Worm (Caenorhabditis elegans): ENCODE data around the gene T20B12.7.

T20B12.7 gene

ce11 chrIII:7381546-7382171, 2.8 kb upstream of the T20B12.7 start, which contains the start of the genes hmg-4 and T20B12.3:
hmg-4 (minus strand) TSS chrIII:7381596.
T20B12.3 (plus strand) TSS chrIII:7382115.
- TF ChIP-seq hmg-4 (GFP tag; optimal IDR thresholded peaks at IDR 0.05) = no peak
- no peak for TF ChIP-seq ama-1 (optimal IDR thresholded peaks at IDR 0.05)
- TF ChIP-seq flt-1 (GFP tag; IDR thresholded peaks at IDR 0.05) = no peak
- TF ChIP-seq ceh-13 (GFP tag; optimal IDR thresholded peaks at IDR 0.05) = no peak
- no peak for TF ChIP-seq tbx-37 (GFP tag; conservative IDR thresholded peaks at IDR 0.05)
- TF ChIP-seq F13C5.2 (tag; optimal IDR thresholded peaks at IDR 0.05) = peak; percentile 18

- no peak for TF ChIP-seq tra-4 (tag; optimal IDR thresholded peaks at IDR 0.05)
Observed at ce11 chrIII:7380120-7380519, 1.3 kb upstream of the T20B12.7 start.

- no peak for TF ChIP-seq B0310.2 (tag; optimal IDR thresholded peaks at IDR 0.05)
- TF ChIP-seq hmg-4 (GFP tag; optimal IDR thresholded peaks at IDR 0.05) = peak; percentile 15
Observed at ce11 chrIII:7378522-7378921, 323 bp downstream of the T20B12.7 start.

ce11 chrIII:7376143-7376802, 2.6 kb downstream of the T20B12.7 start:
- TF ChIP-seq scrt-1 (GFP tag; IDR thresholded peaks at IDR 0.05) (no peak), hmg-4 (GFP tag; optimal IDR thresholded peaks at IDR 0.05) (peak; percentile 86), ceh-36 (tag; optimal IDR thresholded peaks at IDR 0.05) (no peak), B0310.2 (tag; optimal IDR thresholded peaks at IDR 0.05) (no peak), hmbx-1 (tag; optimal IDR thresholded peaks at IDR 0.05) (no peak), ets-7 (tag; optimal IDR thresholded peaks at IDR 0.05) (no peak), flt-1 (GFP tag; IDR thresholded peaks at IDR 0.05) (no peak), ceh-13 (GFP tag; optimal IDR thresholded peaks at IDR 0.05) (no peak)

- TF ChIP-seq hnd-1 (tag; optimal IDR thresholded peaks at IDR 0.05) (no peak), F13C5.2 (tag; optimal IDR thresholded peaks at IDR 0.05) (no peak)
Observed at ce11 chrIII:7375434-7375833, 3.4 kb downstream of the T20B12.7 start.

ce11 chrIII:7374681-7375271, 4.1 kb downstream of the T20B12.7 start, which contains the start of gene mml-1:
mml-1 (minus strand) TSS chrIII:7374731.
- no peak for TF ChIP-seq hmg-4 (GFP tag; optimal IDR thresholded peaks at IDR 0.05)

ce11 chrIII:7373802-7374435, 4.9 kb downstream of the T20B12.7 start:
- no peak for TF ChIP-seq ets-7 (tag; optimal IDR thresholded peaks at IDR 0.05)
- TF ChIP-seq hmbx-1 (tag; optimal IDR thresholded peaks at IDR 0.05) = no peak
- no peak for TF ChIP-seq hmg-4 (GFP tag; optimal IDR thresholded peaks at IDR 0.05)
- TF ChIP-seq tra-4 (tag; optimal IDR thresholded peaks at IDR 0.05) = no peak
- TF ChIP-seq tbx-37 (GFP tag; conservative IDR thresholded peaks at IDR 0.05) = no peak
- TF ChIP-seq F13C5.2 (tag; optimal IDR thresholded peaks at IDR 0.05) = no peak
- TF ChIP-seq aly-1 (tag; optimal IDR thresholded peaks at IDR 0.05) = no peak

ce11 chrIII:7370569-7370968, 8.3 kb downstream of the T20B12.7 start:
- TF ChIP-seq hmg-4 (GFP tag; optimal IDR thresholded peaks at IDR 0.05) = no peak

ce11 chrIII:7369394-7370024, 9.3 kb downstream of the T20B12.7 start:
- TF ChIP-seq aly-1 (tag; optimal IDR thresholded peaks at IDR 0.05) = no peak
- no peak for TF ChIP-seq ceh-36 (tag; optimal IDR thresholded peaks at IDR 0.05)
- TF ChIP-seq B0310.2 (tag; optimal IDR thresholded peaks at IDR 0.05) = no peak
- 0 out of 2 replicates have a peak, but pooled peaks have one; percentile 40 for TF ChIP-seq tbx-11 (GFP tag; IDR thresholded peaks at IDR 0.05)
- TF ChIP-seq ets-7 (tag; optimal IDR thresholded peaks at IDR 0.05) = no peak
- no peak for TF ChIP-seq ceh-13 (GFP tag; optimal IDR thresholded peaks at IDR 0.05)
- TF ChIP-seq hmg-4 (GFP tag; optimal IDR thresholded peaks at IDR 0.05) = no peak
